Worm (Caenorhabditis elegans): ENCODE data around the gene Y53G8AL.3.
"Not testable (repeated sequence)": the region's sequence is repeated elsewhere in the genome, so short reads cannot be mapped to it uniquely, and the experiment has no call there.

Gene Y53G8AL.3

ce11 chrIII:3253043-3253442 is at the start of gene Y53G8AL.3:
Gene Y53G8AL.3, minus strand, starts transcription at chrIII:3253143.
- TF ChIP-seq unc-62 (GFP tag; optimal IDR thresholded peaks at IDR 0.05), result no peak

DNA sequence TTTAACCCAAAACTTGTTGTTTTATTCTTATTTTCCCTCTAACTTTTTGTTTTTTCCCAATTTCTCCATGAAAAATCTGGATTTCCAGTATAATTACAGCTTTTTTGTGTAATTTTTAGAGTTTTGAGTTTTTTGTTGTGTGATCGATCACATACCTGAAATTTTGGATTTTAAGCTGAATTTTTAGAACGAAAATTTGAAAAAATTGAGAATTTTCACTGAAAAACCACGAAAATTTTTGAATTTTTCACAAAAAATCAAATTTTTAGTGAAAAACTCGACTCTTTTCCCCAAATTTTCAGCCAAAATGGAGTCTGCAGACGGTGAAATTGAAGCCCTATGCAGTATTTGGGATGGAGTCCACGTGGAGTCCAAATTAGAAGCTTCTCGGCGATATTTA is 44.2 kb upstream of the Y53G8AL.3 start, which contains the start of gene Y53G8AR.5:
TSS of gene Y53G8AR.5 (plus strand) at position 301 of the 400 bp plus-strand sequence.
- TF ChIP-seq unc-62 (GFP tag; optimal IDR thresholded peaks at IDR 0.05), result no peak

- TF ChIP-seq unc-62 (GFP tag; optimal IDR thresholded peaks at IDR 0.05), result no peak
Measured at ce11 chrIII:3294283-3294793, 41.4 kb upstream of the Y53G8AL.3 start, which contains the start of the genes Y53G8AR.8 and Y53G8AR.6. Gene Y53G8AR.8, minus strand, starts transcription at chrIII:3294330. Gene Y53G8AR.6, plus strand, starts transcription at chrIII:3294743.

DNA sequence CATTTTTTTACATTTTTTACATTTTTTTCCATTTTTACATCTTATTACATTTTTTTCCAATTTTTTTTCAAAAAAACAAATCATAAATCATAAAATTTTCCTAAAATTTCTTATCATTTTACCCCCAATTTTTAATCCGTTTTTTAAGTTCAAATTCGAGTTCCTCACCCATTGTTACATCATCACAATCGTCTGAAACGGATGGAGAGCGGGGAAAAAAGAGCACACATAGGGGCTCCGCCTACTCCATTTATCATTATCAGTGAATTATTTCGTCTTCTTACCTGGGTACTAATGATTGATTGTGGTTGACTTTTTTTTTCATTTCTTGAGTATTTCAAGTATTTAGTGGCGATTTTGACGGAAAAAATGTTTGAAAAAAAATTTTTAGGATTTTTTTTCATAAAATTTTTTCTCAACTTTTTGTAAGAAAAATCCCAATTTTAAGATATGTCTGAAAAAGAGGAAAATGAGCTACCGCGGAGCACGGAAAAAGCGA is 29.0 kb upstream of the Y53G8AL.3 start, which contains the start of gene mfsd-8:
TSS of gene mfsd-8 (plus strand) at position 449 of the 499 bp plus-strand sequence.
- TF ChIP-seq unc-62 (GFP tag; optimal IDR thresholded peaks at IDR 0.05), result no peak

DNA sequence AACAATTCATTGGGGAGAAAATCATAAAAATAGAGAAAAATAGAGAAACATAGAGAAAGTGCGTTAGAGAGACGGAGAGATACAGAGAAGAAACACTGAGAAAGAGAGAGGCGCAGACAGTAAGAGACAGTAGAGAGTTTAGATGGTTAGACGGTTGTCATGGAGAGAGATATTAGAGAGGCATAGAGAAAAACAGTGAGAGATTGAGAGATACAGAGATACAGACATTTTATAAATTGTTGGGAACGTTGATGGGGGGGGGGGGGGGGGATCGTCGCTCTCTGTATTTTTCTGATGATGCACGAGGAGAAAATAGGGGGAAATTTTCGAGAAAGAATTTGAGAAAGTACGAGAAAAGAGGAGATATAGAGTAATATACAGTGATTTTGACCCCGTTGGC is 26.4 kb upstream of the Y53G8AL.3 start:
- no peak for TF ChIP-seq unc-62 (GFP tag; optimal IDR thresholded peaks at IDR 0.05)

DNA sequence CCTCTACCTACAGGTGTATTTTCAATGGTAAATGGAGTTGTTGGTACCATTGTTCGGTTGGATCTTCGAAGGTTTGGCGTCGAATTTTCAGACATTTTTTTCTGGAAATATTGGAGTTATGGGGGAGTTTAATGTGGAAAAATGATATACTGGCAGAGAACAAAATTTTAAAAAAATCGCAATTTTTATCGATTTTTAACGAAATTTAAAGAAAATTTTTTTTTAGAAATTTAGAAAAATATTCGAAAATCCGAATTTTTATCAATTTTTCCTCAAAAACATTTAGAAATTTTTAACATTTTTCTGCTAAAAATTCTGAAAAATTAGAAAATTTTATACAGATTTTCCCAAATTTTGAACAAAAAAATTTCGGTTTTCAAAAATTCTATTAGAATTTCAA is 25.7 kb upstream of the Y53G8AL.3 start, which contains the start of gene Y53G8AM.8:
TSS of gene Y53G8AM.8 (minus strand) at position 101 of the 400 bp plus-strand sequence.
- TF ChIP-seq unc-62 (GFP tag; optimal IDR thresholded peaks at IDR 0.05), result no peak

- TF ChIP-seq unc-62 (GFP tag; optimal IDR thresholded peaks at IDR 0.05), result no peak
Measured at ce11 chrIII:3273141-3273540, 20.2 kb upstream of the Y53G8AL.3 start.

DNA sequence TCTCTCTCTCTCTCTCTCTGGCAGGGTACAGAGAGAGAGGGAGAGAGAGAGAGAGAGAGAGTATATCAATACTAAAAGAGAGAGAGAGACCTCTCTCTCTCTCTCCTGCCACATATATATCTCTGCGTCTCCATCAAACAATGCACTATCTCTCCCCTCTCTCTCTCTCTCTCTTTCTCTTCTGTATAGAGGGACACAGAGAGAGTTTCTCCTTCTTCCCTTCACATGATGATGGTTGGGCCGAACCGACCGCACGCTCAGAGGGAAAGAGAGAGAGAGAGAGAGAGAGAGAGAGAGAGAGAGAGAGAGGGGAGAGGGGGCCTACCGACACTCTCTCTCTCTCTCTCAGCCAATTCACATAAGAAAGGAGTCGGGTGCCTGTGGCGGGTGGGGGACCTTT is 18.7 kb upstream of the Y53G8AL.3 start:
- no peak for TF ChIP-seq unc-62 (GFP tag; optimal IDR thresholded peaks at IDR 0.05)

- TF ChIP-seq unc-62 (GFP tag; optimal IDR thresholded peaks at IDR 0.05), result no peak
Measured at ce11 chrIII:3266602-3267001, 13.7 kb upstream of the Y53G8AL.3 start, which contains the start of gene Y53G8AM.7. Gene Y53G8AM.7, minus strand, starts transcription at chrIII:3266702.

DNA sequence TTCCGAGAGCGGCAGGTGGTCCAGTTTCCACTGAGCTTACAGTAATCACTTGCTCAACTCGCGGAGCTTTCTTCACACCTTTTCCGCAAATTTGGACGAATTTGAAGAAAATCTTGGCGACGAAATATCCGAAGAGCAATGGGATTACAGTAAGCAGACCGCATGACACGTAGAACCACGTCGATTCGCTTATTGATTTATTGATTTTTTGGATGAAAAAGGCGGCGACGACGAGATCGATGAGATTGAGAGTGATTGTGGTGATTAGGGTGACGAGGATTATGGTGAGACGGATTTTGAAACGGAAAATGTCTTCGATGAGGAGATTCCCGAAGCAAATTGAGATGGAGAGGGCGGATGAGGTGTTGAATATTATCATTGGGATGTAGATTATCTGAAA is 10.8 kb upstream of the Y53G8AL.3 start:
- no peak for TF ChIP-seq unc-62 (GFP tag; optimal IDR thresholded peaks at IDR 0.05)

DNA sequence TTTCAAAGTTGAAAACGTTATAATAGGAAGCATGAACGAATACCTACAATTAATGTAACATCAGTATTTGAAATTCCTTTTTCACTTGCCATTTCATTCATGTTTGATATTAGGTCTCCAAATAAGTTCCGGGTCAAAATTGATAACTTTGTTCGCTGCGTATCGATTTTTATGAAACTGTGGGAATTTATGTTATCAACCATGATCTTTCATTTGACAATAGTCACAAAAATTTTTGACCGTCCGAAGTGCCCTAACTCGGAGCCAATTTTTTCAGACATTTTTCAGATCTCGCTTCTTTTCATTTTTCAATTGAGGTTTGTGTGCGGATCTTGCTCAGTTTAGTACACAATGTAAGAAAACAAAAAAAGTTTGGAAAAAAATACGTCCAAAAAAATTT is 6.7 kb upstream of the Y53G8AL.3 start, which contains the start of gene Y53G8AM.6:
TSS of gene Y53G8AM.6 (minus strand) at position 101 of the 400 bp plus-strand sequence.
- not testable (repeated sequence) for TF ChIP-seq unc-62 (GFP tag; optimal IDR thresholded peaks at IDR 0.05)

ce11 chrIII:3258306-3258705 is 5.4 kb upstream of the Y53G8AL.3 start, which contains the start of gene nspg-7.2:
Gene nspg-7.2, minus strand, starts transcription at chrIII:3258406.
- no peak for TF ChIP-seq unc-62 (GFP tag; optimal IDR thresholded peaks at IDR 0.05)

DNA sequence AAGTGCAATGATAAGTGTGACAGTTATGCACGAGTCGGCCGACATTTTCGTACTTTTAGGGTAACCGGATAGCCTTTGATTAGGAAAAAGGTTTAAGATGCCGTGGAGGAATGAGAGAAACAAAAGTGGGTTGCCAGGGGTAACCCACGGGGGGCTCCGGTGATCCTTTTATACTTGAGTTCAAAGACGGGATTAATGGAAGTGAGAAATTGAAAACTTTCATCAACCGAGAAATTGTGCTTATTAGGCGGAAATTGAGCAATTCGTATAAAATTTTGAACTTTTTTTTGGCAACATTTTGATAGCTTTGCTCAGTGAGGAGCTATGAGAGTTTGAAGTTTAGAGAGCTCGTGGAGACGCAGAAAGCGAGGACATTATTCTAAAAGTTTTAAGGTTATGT is 2.6 kb upstream of the Y53G8AL.3 start, which contains the start of gene Y53G8AM.4:
TSS of gene Y53G8AM.4 (minus strand) at position 101 of the 400 bp plus-strand sequence.
- no peak for TF ChIP-seq unc-62 (GFP tag; optimal IDR thresholded peaks at IDR 0.05)

DNA sequence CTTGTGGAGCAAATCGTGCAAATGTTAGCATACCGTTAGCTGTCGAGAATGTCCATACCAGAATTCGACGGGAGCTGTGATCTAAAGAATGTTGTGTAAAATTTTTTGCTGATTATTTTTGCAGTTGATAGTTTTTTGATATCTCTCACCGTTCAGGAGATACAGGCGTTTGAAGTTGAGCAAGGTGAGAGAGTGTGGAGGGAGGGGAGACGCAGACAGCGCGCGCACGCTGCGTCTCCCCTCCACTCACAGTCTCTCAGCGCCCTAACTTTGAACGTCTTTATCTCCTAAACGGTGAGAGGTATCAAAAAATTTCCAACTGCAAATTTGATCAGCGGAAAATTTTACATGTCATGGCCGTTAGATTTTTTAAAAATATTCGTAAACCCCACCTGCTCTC is 2.1 kb upstream of the Y53G8AL.3 start:
- TF ChIP-seq unc-62 (GFP tag; optimal IDR thresholded peaks at IDR 0.05), result no peak

DNA sequence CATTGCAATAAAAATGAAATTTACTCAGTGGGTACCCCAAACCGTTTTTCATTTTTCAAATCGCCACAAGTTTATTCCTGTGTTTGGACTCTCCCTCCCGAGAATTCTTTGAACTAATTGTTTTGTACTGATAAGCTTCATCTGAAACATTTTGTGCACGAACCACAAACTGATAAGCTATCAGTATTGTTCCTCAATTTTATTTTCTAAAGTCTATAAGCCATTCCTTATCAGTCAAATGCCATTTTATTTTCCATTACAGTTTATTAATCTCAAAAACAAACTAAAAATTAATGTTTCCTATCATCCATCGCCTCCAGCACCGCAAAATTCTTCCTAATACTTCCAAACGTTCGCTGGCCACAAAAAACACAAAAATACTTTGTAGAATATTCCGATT is 793 bp upstream of the Y53G8AL.3 start:
- TF ChIP-seq unc-62 (GFP tag; optimal IDR thresholded peaks at IDR 0.05), result no peak

- no peak for TF ChIP-seq unc-62 (GFP tag; optimal IDR thresholded peaks at IDR 0.05)
Measured at ce11 chrIII:3250596-3251112, 2.3 kb downstream of the Y53G8AL.3 start, which contains the start of gene Y53G8AL.4. Gene Y53G8AL.4, minus strand, starts transcription at chrIII:3250646.

DNA sequence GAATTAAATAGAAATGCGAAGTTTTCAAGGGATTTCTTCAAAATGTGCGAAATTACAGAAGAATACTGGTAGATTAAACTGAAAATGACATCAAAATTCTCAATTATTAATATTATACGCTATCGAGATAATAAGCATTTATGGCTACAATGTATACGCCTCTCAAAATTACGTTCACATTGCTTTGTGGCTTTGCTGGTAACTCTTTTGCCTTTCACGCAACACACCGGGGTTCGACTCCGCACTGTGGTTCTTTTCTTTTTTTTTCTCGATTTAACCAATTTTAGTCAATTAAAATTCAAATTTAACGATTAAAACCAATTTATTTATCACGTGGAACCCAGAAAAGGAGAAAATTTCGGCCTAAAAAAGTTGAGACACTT is 3.9 kb downstream of the Y53G8AL.3 start:
- no peak for TF ChIP-seq unc-62 (GFP tag; optimal IDR thresholded peaks at IDR 0.05)

Data from whole organism, dauer.